Fruit fly (Drosophila melanogaster) whole organism, embryonic: Measurements from ENCODE around the gene vkg.

ENCODE experiments used
- ATbp ChIP-seq: fragments of 200-800 bp; sonication (Bioruptor generic); optimal IDR thresholded peaks from 2 replicates; lab custom pipeline; 2017; ENCODE audit warnings: missing biosample characterization, mild to moderate bottlenecking, missing genetic modification characterization, missing genetic modification reagents
- B-H2 ChIP-seq: fragments of 200-800 bp; sonication (Bioruptor generic); optimal IDR thresholded peaks from 2 replicates; lab custom pipeline; 2018; ENCODE audit warnings: missing biosample characterization, mild to moderate bottlenecking, missing genetic modification characterization
- CG10147 ChIP-seq: fragments of 200-800 bp; sonication (Bioruptor generic); optimal IDR thresholded peaks from 2 replicates; lab custom pipeline; 2019; ENCODE audit warnings: missing biosample characterization, mild to moderate bottlenecking, missing genetic modification characterization, moderate library complexity
- CG10209 ChIP-seq: fragments of 200-800 bp; sonication (Bioruptor generic); optimal IDR thresholded peaks from 3 replicates; lab custom pipeline; 2017; ENCODE audit warnings: missing biosample characterization, mild to moderate bottlenecking, missing genetic modification characterization, missing genetic modification reagents
- CG10543 ChIP-seq: fragments of 200-800 bp; sonication (Bioruptor generic); optimal IDR thresholded peaks from 3 replicates; lab custom pipeline; 2017; ENCODE audit warnings: missing biosample characterization, mild to moderate bottlenecking, missing genetic modification characterization, moderate library complexity
- CG12155 ChIP-seq: fragments of 200-800 bp; sonication (Bioruptor generic); optimal IDR thresholded peaks from 3 replicates; lab custom pipeline; 2016; ENCODE audit warnings: missing biosample characterization, missing genetic modification characterization
- CG13775 ChIP-seq: fragments of 200-800 bp; sonication (Bioruptor generic); optimal IDR thresholded peaks from 3 replicates; lab custom pipeline; 2017; ENCODE audit warnings: missing biosample characterization, mild to moderate bottlenecking, missing genetic modification characterization
- CG15073 ChIP-seq: fragments of 200-800 bp; sonication (Bioruptor generic); optimal IDR thresholded peaks from 2 replicates; lab custom pipeline; 2016; ENCODE audit warnings: missing biosample characterization, missing genetic modification characterization
- CG1529 ChIP-seq: fragments of 200-800 bp; sonication (Bioruptor generic); optimal IDR thresholded peaks from 3 replicates; lab custom pipeline; 2018; ENCODE audit warnings: missing biosample characterization, missing genetic modification characterization
- CG15514 ChIP-seq: fragments of 200-800 bp; sonication (Bioruptor generic); optimal IDR thresholded peaks from 3 replicates; lab custom pipeline; 2017; ENCODE audit warnings: missing biosample characterization, missing genetic modification characterization, mild to moderate bottlenecking, moderate library complexity, missing genetic modification reagents
- CG17568 ChIP-seq: fragments of 200-800 bp; sonication (Bioruptor generic); optimal IDR thresholded peaks from 2 replicates; lab custom pipeline; 2018; ENCODE audit warnings: missing biosample characterization, mild to moderate bottlenecking, missing genetic modification characterization, moderate library complexity
- CG31365 ChIP-seq: fragments of 200-800 bp; sonication (Bioruptor generic); optimal IDR thresholded peaks from 2 replicates; lab custom pipeline; 2018; ENCODE audit warnings: missing biosample characterization, mild to moderate bottlenecking, missing genetic modification characterization
- CG42726 ChIP-seq: fragments of 200-800 bp; sonication (Bioruptor generic); IDR thresholded peaks from 2 replicates; pipeline ENCODE4 v1.3.6; 2022; ENCODE audit warnings: missing biosample characterization, missing genetic modification characterization; ENCODE audit not compliant: partially characterized antibody
- CG7839 ChIP-seq: fragments of 200-800 bp; sonication (Bioruptor generic); optimal IDR thresholded peaks from 3 replicates; lab custom pipeline; 2018; ENCODE audit warnings: missing biosample characterization, mild to moderate bottlenecking, missing genetic modification characterization, moderate library complexity
- CG7987 ChIP-seq: fragments of 200-800 bp; sonication (Bioruptor generic); optimal IDR thresholded peaks from 2 replicates; lab custom pipeline; 2018; ENCODE audit warnings: missing biosample characterization, mild to moderate bottlenecking, missing genetic modification characterization, moderate library complexity
- CG8944 ChIP-seq: fragments of 200-800 bp; sonication (Bioruptor generic); optimal IDR thresholded peaks from 3 replicates; lab custom pipeline; 2016; ENCODE audit warnings: missing biosample characterization, missing genetic modification characterization
- CHES-1-like ChIP-seq: fragments of 200-800 bp; sonication (Bioruptor generic); optimal IDR thresholded peaks from 2 replicates; lab custom pipeline; 2016; ENCODE audit warnings: missing biosample characterization, missing genetic modification characterization
- Dad ChIP-seq: fragments of 200-800 bp; sonication (Bioruptor generic); optimal IDR thresholded peaks from 3 replicates; lab custom pipeline; 2016; ENCODE audit warnings: missing biosample characterization, missing genetic modification characterization
- Dek ChIP-seq: fragments of 200-800 bp; sonication (Bioruptor generic); optimal IDR thresholded peaks from 3 replicates; lab custom pipeline; 2019; ENCODE audit warnings: missing biosample characterization, mild to moderate bottlenecking, missing genetic modification characterization, moderate library complexity
- Elba2 ChIP-seq: fragments of 200-800 bp; sonication (Bioruptor generic); optimal IDR thresholded peaks from 3 replicates; lab custom pipeline; 2016; ENCODE audit warnings: missing biosample characterization, missing genetic modification characterization
- MBD-R2 ChIP-seq: fragments of 200-800 bp; sonication (Bioruptor generic); IDR thresholded peaks from 2 replicates; pipeline ENCODE4 v1.3.6; 2022; ENCODE audit warnings: missing biosample characterization, missing genetic modification characterization
- Max ChIP-seq: fragments of 200-800 bp; sonication (Bioruptor generic); optimal IDR thresholded peaks from 2 replicates; lab custom pipeline; 2016; ENCODE audit warnings: missing biosample characterization, mild to moderate bottlenecking, missing genetic modification characterization
- Mes4 ChIP-seq: fragments of 200-800 bp; sonication (Bioruptor generic); optimal IDR thresholded peaks from 2 replicates; lab custom pipeline; 2016; ENCODE audit warnings: missing biosample characterization, missing genetic modification characterization
- Nf-YA ChIP-seq: fragments of 200-800 bp; sonication (Bioruptor generic); IDR thresholded peaks from 2 replicates; pipeline ENCODE4 v1.3.6; 2022; ENCODE audit warnings: missing biosample characterization, missing genetic modification characterization
- PHDP ChIP-seq: fragments of 200-800 bp; sonication (Bioruptor generic); optimal IDR thresholded peaks from 3 replicates; lab custom pipeline; 2018; ENCODE audit warnings: missing biosample characterization, mild to moderate bottlenecking, missing genetic modification characterization, moderate library complexity
- Scr ChIP-seq: fragments of 200-800 bp; sonication (Bioruptor generic); IDR thresholded peaks from 2 replicates; pipeline ENCODE4 v1.3.6; 2022; ENCODE audit warnings: missing biosample characterization, missing genetic modification characterization; ENCODE audit not compliant: partially characterized antibody
- Sry-β ChIP-seq: fragments of 200-800 bp; sonication (Bioruptor generic); optimal IDR thresholded peaks from 2 replicates; lab custom pipeline; 2018; ENCODE audit warnings: missing biosample characterization, mild to moderate bottlenecking, missing genetic modification characterization, moderate library complexity
- Xbp1 ChIP-seq: fragments of 200-800 bp; sonication (Bioruptor generic); optimal IDR thresholded peaks from 3 replicates; lab custom pipeline; 2016; ENCODE audit warnings: missing biosample characterization, mild to moderate bottlenecking, missing genetic modification characterization
- Xrp1 ChIP-seq: fragments of 200-800 bp; sonication (Bioruptor generic); IDR thresholded peaks from 2 replicates; pipeline ENCODE4 v1.3.6; 2022; ENCODE audit warnings: missing biosample characterization, missing genetic modification characterization
- abd-A ChIP-seq: fragments of 200-800 bp; sonication (Bioruptor generic); optimal IDR thresholded peaks from 3 replicates; lab custom pipeline; 2019; ENCODE audit warnings: missing biosample characterization, mild to moderate bottlenecking, missing genetic modification characterization, moderate library complexity
- bowl ChIP-seq: fragments of 200-800 bp; sonication (Bioruptor generic); IDR thresholded peaks from 2 replicates; pipeline ENCODE4 v1.3.6; 2022; ENCODE audit warnings: missing biosample characterization, missing genetic modification characterization
- cad ChIP-seq: fragments of >200 bp; optimal IDR thresholded peaks from 2 replicates; lab custom pipeline; 2017; ENCODE audit warnings: missing biosample characterization, missing genetic modification characterization
- corto ChIP-seq: fragments of 200-800 bp; sonication (Bioruptor generic); optimal IDR thresholded peaks from 2 replicates; lab custom pipeline; 2016; ENCODE audit warnings: missing biosample characterization, mild to moderate bottlenecking, missing genetic modification characterization, moderate library complexity
- dm ChIP-seq: fragments of 200-800 bp; sonication (Bioruptor generic); optimal IDR thresholded peaks from 3 replicates; lab custom pipeline; 2016; ENCODE audit warnings: missing biosample characterization, missing genetic modification characterization
- gsb ChIP-seq: fragments of 200-800 bp; sonication (Bioruptor generic); IDR thresholded peaks from 2 replicates; pipeline ENCODE4 v1.3.6; 2022; ENCODE audit warnings: missing biosample characterization, missing genetic modification characterization
- hbn ChIP-seq: fragments of 200-800 bp; sonication (Bioruptor generic); IDR thresholded peaks from 2 replicates; pipeline ENCODE4 v1.3.6; 2022; ENCODE audit warnings: missing biosample characterization, missing genetic modification characterization; ENCODE audit not compliant: partially characterized antibody
- ind ChIP-seq: fragments of 200-800 bp; sonication (Bioruptor generic); optimal IDR thresholded peaks from 3 replicates; lab custom pipeline; 2016; ENCODE audit warnings: missing biosample characterization, missing genetic modification characterization
- insv ChIP-seq, 2 experiments: fragments of 200-800 bp; sonication (Bioruptor generic); optimal IDR thresholded peaks; 3 replicates each; lab custom pipeline; 2016 to 2018; ENCODE audit warnings: missing biosample characterization in 2 of 2, missing genetic modification characterization in 2 of 2
- inv ChIP-seq: fragments of 200-800 bp; sonication (Bioruptor generic); IDR thresholded peaks from 2 replicates; pipeline ENCODE4 v1.3.6; 2022; ENCODE audit warnings: missing biosample characterization, missing genetic modification characterization; ENCODE audit not compliant: partially characterized antibody
- lola ChIP-seq, 3 experiments: fragments of >200 bp in 2 of 3; fragments of 200-800 bp in 1 of 3; sonication (Bioruptor generic) in 1 of 3; optimal IDR thresholded peaks; 2 replicates each; lab custom pipeline; 2017 to 2019; ENCODE audit warnings: missing biosample characterization in 3 of 3, missing genetic modification characterization in 3 of 3, mild to moderate bottlenecking in 1 of 3, moderate library complexity in 1 of 3
- mam ChIP-seq: fragments of 200-800 bp; sonication (Bioruptor generic); optimal IDR thresholded peaks from 3 replicates; lab custom pipeline; 2016; ENCODE audit warnings: missing biosample characterization, missing genetic modification characterization
- nau ChIP-seq: fragments of 200-800 bp; sonication (Bioruptor generic); optimal IDR thresholded peaks from 3 replicates; lab custom pipeline; 2017; ENCODE audit warnings: missing biosample characterization, mild to moderate bottlenecking, missing genetic modification characterization, missing genetic modification reagents
- nmo ChIP-seq: fragments of 200-800 bp; sonication (Bioruptor generic); optimal IDR thresholded peaks from 2 replicates; lab custom pipeline; 2018; ENCODE audit warnings: missing biosample characterization, mild to moderate bottlenecking, missing genetic modification characterization, moderate library complexity
- peb ChIP-seq: fragments of 200-800 bp; sonication (Bioruptor generic); IDR thresholded peaks from 2 replicates; pipeline ENCODE4 v1.3.6; 2022; ENCODE audit warnings: missing biosample characterization, missing genetic modification characterization
- psq ChIP-seq: fragments of 200-800 bp; sonication (Bioruptor generic); optimal IDR thresholded peaks from 2 replicates; lab custom pipeline; 2017; ENCODE audit warnings: missing biosample characterization, missing genetic modification characterization
- pzg ChIP-seq: fragments of 200-800 bp; sonication (Bioruptor generic); optimal IDR thresholded peaks from 3 replicates; lab custom pipeline; 2018; ENCODE audit warnings: missing biosample characterization, mild to moderate bottlenecking, missing genetic modification characterization, moderate library complexity
- sens ChIP-seq: fragments of 200-800 bp; sonication (Bioruptor generic); peaks from one replicate; lab custom pipeline; 2016; ENCODE audit warnings: missing biosample characterization, missing genetic modification characterization
- slou ChIP-seq: fragments of 200-800 bp; sonication (Bioruptor generic); optimal IDR thresholded peaks from 3 replicates; lab custom pipeline; 2016; ENCODE audit warnings: missing biosample characterization, missing genetic modification characterization
- sr ChIP-seq: fragments of 200-800 bp; sonication (Bioruptor generic); IDR thresholded peaks from 3 replicates; pipeline ENCODE4 v1.3.6; 2022; ENCODE audit warnings: missing biosample characterization, missing genetic modification characterization

The vkg gene

dm6 chr2L:4976988-4977551 lies 50.9 kb downstream of the vkg start, which contains the start of the genes Gmd and CG3792 (continued):
- TF ChIP-seq inv (GFP tag; lab: Robert Waterston, UW): peak; percentile 84
- TF ChIP-seq Dek (tag; lab: Kevin White, UChicago): peak; percentile 91
- peak; percentile 96 for TF ChIP-seq CG7839 (tag; lab: Kevin White, UChicago)
- peak in 1 of 3 experiments; percentile 97 for TF ChIP-seq lola (GFP tag; optimal IDR thresholded peaks at IDR 0.05; lab: Kevin White, UChicago)
- TF ChIP-seq CG42726 (GFP tag; lab: Robert Waterston, UW): peak; percentile 76
- TF ChIP-seq B-H2 (GFP tag; lab: Kevin White, UChicago): peak; percentile 96
- TF ChIP-seq ind (GFP tag; lab: Kevin White, UChicago): peak; percentile 97
- TF ChIP-seq sr: peak; percentile 61; the same call in 1 of the 3 replicates
- peak; percentile 97 for TF ChIP-seq nmo (GFP tag; lab: Kevin White, UChicago)
- peak; percentile 81 for TF ChIP-seq hbn
- peak; percentile 83 for TF ChIP-seq CG7987 (GFP tag; lab: Kevin White, UChicago)
- peak; percentile 88 for TF ChIP-seq CG15514 (GFP tag; lab: Kevin White, UChicago)
- TF ChIP-seq dm: peak; percentile 83
- no peak for TF ChIP-seq ATbp (GFP tag; lab: Kevin White, UChicago)
- TF ChIP-seq CG1529: peak; percentile 86
- TF ChIP-seq mam (GFP tag; lab: Kevin White, UChicago): peak; percentile 97
- TF ChIP-seq Scr (GFP tag; lab: Robert Waterston, UW): peak; percentile 82
- TF ChIP-seq insv (GFP tag; optimal IDR thresholded peaks at IDR 0.05; lab: Kevin White, UChicago): peak in 1 of 2 experiments; percentile 77
- peak; percentile 96 for TF ChIP-seq CG13775
- peak; percentile 97 for TF ChIP-seq MBD-R2 (GFP tag; lab: Robert Waterston, UW)
- TF ChIP-seq CG8944: peak; percentile 94
- TF ChIP-seq Dad (GFP tag; lab: Kevin White, UChicago): peak; percentile 94
- peak; percentile 97 for TF ChIP-seq Xbp1
- TF ChIP-seq CG15073: peak; percentile 58
- peak; percentile 89 for TF ChIP-seq bowl
- peak; percentile 86 for TF ChIP-seq Nf-YA
- TF ChIP-seq CG17568: no peak
- no peak for TF ChIP-seq corto (GFP tag; lab: Kevin White, UChicago)
- peak; percentile 92 for TF ChIP-seq slou (GFP tag; lab: Kevin White, UChicago)
- peak; percentile 57 for TF ChIP-seq pzg (GFP tag; lab: Kevin White, UChicago)
- TF ChIP-seq Max (GFP tag; lab: Kevin White, UChicago): peak; percentile 96
- peak; percentile 91 for TF ChIP-seq gsb (GFP tag; lab: Robert Waterston, UW)
- peak; percentile 69 for TF ChIP-seq psq (GFP tag; lab: Kevin White, UChicago)
- peak; percentile 94 for TF ChIP-seq CG10147
- peak; percentile 94 for TF ChIP-seq CG10543 (GFP tag; lab: Kevin White, UChicago)
- TF ChIP-seq PHDP: peak; percentile 89
- peak; percentile 94 for TF ChIP-seq CG12155 (GFP tag; lab: Kevin White, UChicago)
- peak; percentile 92 for TF ChIP-seq CHES-1-like (GFP tag; lab: Kevin White, UChicago)
- peak; percentile 76 for TF ChIP-seq Sry-β (GFP tag; lab: Kevin White, UChicago)
- peak; percentile 90 for TF ChIP-seq nau (GFP tag; lab: Kevin White, UChicago)
- TF ChIP-seq CG31365 (tag; lab: Kevin White, UChicago): peak; percentile 63
- TF ChIP-seq abd-A (tag; lab: Kevin White, UChicago): no peak
- no peak for TF ChIP-seq cad (GFP tag; lab: Kevin White, UChicago)
- TF ChIP-seq sens (GFP tag; lab: Kevin White, UChicago): peak; percentile 100
- peak; percentile 90 for TF ChIP-seq Elba2
- TF ChIP-seq Mes4: peak; percentile 87
- peak; percentile 98 for TF ChIP-seq Xrp1
- peak; percentile 94 for TF ChIP-seq CG10209 (GFP tag; lab: Kevin White, UChicago)
- TF ChIP-seq peb (GFP tag; lab: Robert Waterston, UW): peak; percentile 96
